Fruit fly (Drosophila melanogaster): Measurements from ENCODE around the gene CG10576.
A peak's percentile ranks its signal among the peaks of the same experiment; 100 is the strongest.

Gene CG10576

dm6 chr3L:5788823-5789222 is 23.3 kb upstream of the CG10576 start:
- TF ChIP-seq CG17801 (GFP tag; optimal IDR thresholded peaks at IDR 0.05; ENCODE audit: partially characterized antibody) = no peak

- TF ChIP-seq CG17801 (GFP tag; optimal IDR thresholded peaks at IDR 0.05; ENCODE audit: partially characterized antibody) = no peak
These were observed 22.0 kb upstream of the CG10576 start for dm6 chr3L:5787476-5787875.

- TF ChIP-seq CG17801 (GFP tag; optimal IDR thresholded peaks at IDR 0.05; ENCODE audit: partially characterized antibody) = no peak
These were observed 21.1 kb upstream of the CG10576 start, which contains the start of gene Cralbp for dm6 chr3L:5786604-5787003. Cralbp (minus strand) TSS chr3L:5786718.

- no peak for TF ChIP-seq CG17801 (GFP tag; optimal IDR thresholded peaks at IDR 0.05; ENCODE audit: partially characterized antibody)
These were observed 19.9 kb upstream of the CG10576 start for dm6 chr3L:5785237-5786062.

dm6 chr3L:5779476-5780401 is 14.2 kb upstream of the CG10576 start, which contains the start of the genes Myt1, PGRP-LD and Pmi:
Myt1 (minus strand) TSS chr3L:5779591.
PGRP-LD (plus strand) TSS chr3L:5780051.
Pmi (plus strand) TSS chr3L:5780051.
- no peak for TF ChIP-seq CG17801 (GFP tag; optimal IDR thresholded peaks at IDR 0.05; ENCODE audit: partially characterized antibody)

- TF ChIP-seq CG17801 (GFP tag; optimal IDR thresholded peaks at IDR 0.05; ENCODE audit: partially characterized antibody) = no peak
These were observed 11.6 kb upstream of the CG10576 start, which contains the start of gene vito for dm6 chr3L:5777114-5777513. vito (minus strand) TSS chr3L:5777333.

- no peak for TF ChIP-seq CG17801 (GFP tag; optimal IDR thresholded peaks at IDR 0.05; ENCODE audit: partially characterized antibody)
These were observed 9.3 kb upstream of the CG10576 start for dm6 chr3L:5774782-5775181.

- peak; percentile 90 for TF ChIP-seq CG17801 (GFP tag; optimal IDR thresholded peaks at IDR 0.05; ENCODE audit: partially characterized antibody)
These were observed 5.4 kb upstream of the CG10576 start for dm6 chr3L:5770817-5771425.

- TF ChIP-seq CG17801 (GFP tag; optimal IDR thresholded peaks at IDR 0.05; ENCODE audit: partially characterized antibody) = peak; percentile 58
These were observed 4.8 kb upstream of the CG10576 start for dm6 chr3L:5770113-5770798.

- peak; percentile 35 for TF ChIP-seq CG17801 (GFP tag; optimal IDR thresholded peaks at IDR 0.05; ENCODE audit: partially characterized antibody)
These were observed 3.3 kb upstream of the CG10576 start, which contains the start of the genes Ppat-Dpck and scny for dm6 chr3L:5768532-5769497. Ppat-Dpck (minus strand) TSS chr3L:5768794. scny (plus strand) TSS chr3L:5769002.

- TF ChIP-seq CG17801 (GFP tag; optimal IDR thresholded peaks at IDR 0.05; ENCODE audit: partially characterized antibody) = no peak
These were observed 320 bp upstream of the CG10576 start, which contains the start of gene Txl for dm6 chr3L:5765844-5766200. Txl (plus strand) TSS chr3L:5765846.

dm6 chr3L:5753605-5754365 is 11.7 kb downstream of the CG10576 start:
- no peak for TF ChIP-seq CG17801 (GFP tag; optimal IDR thresholded peaks at IDR 0.05; ENCODE audit: partially characterized antibody)
